Fruit fly (Drosophila melanogaster): ENCODE measurements around the gene CG8087.

The CG8087 gene

DNA sequence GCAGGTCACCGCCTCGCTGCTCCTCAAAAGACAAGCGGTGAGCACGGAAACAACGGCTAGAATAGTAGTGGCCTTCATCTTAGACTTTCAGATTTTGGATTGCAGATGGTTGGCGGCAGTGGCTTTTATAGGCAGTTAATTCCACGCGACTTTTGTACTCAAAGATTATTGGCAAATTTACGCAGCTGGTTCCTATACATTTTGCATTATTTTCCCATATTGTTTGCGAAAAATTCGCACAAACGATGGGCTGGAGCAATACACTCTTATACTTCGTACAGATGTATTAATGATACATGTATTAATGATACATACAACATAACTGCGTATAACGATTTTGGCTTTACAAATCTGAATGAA, at the start of gene CG8087:
Gene CG8087, minus strand, starts transcription at position 101 of the 360 bp plus-strand sequence.
- TF ChIP-seq CG6791 (GFP tag; IDR thresholded peaks at IDR 0.05; ENCODE audit: partially characterized antibody) = no peak
- TF ChIP-seq vvl (GFP tag; IDR thresholded peaks at IDR 0.05) = no peak
- TF ChIP-seq CG17361 (GFP tag; IDR thresholded peaks at IDR 0.05) = no peak
- TF ChIP-seq CG4404 (GFP tag; IDR thresholded peaks at IDR 0.05) = no peak
- no peak for TF ChIP-seq Mad (GFP tag; optimal IDR thresholded peaks at IDR 0.05)
- TF ChIP-seq yki (optimal IDR thresholded peaks at IDR 0.05) = no peak
- no peak for TF ChIP-seq CG15479 (GFP tag; optimal IDR thresholded peaks at IDR 0.05)
- no peak for TF ChIP-seq Spps (tag; optimal IDR thresholded peaks at IDR 0.05)
- no peak for TF ChIP-seq twi (tag; optimal IDR thresholded peaks at IDR 0.05)
- no peak for TF ChIP-seq bsh (GFP tag; optimal IDR thresholded peaks at IDR 0.05)
- no peak for TF ChIP-seq vnd (GFP tag; IDR thresholded peaks at IDR 0.05; ENCODE audit: partially characterized antibody)
- TF ChIP-seq dati (GFP tag; IDR thresholded peaks at IDR 0.05) = no peak
- no peak for TF ChIP-seq CG15514 (GFP tag; optimal IDR thresholded peaks at IDR 0.05)
- no peak for TF ChIP-seq sd (tag; optimal IDR thresholded peaks at IDR 0.05)
- TF ChIP-seq CG10565 (GFP tag; optimal IDR thresholded peaks at IDR 0.05) = no peak

- TF ChIP-seq CG13287 (GFP tag; IDR thresholded peaks at IDR 0.05; ENCODE audit: partially characterized antibody) (no peak), CG18262 (tag; optimal IDR thresholded peaks at IDR 0.05) (peak; percentile 88), CG9609 (GFP tag; optimal IDR thresholded peaks at IDR 0.05) (no peak), da (GFP tag; optimal IDR thresholded peaks at IDR 0.05) (no peak), CG11398 (GFP tag; optimal IDR thresholded peaks at IDR 0.05) (peak; percentile 38), dati (GFP tag; IDR thresholded peaks at IDR 0.05) (peak; percentile 43), CG34224 (GFP tag; IDR thresholded peaks at IDR 0.05; ENCODE audit: partially characterized antibody) (no peak), vvl (GFP tag; IDR thresholded peaks at IDR 0.05) (peak; percentile 81), B-H2 (GFP tag; optimal IDR thresholded peaks at IDR 0.05) (peak; percentile 10), CG8089 (GFP tag; optimal IDR thresholded peaks at IDR 0.05) (peak; percentile 56), ham (GFP tag; IDR thresholded peaks at IDR 0.05) (no peak), Elba2 (GFP tag; optimal IDR thresholded peaks at IDR 0.05) (no peak), gfzf (GFP tag; optimal IDR thresholded peaks at IDR 0.05) (no peak), CHES-1-like (GFP tag; optimal IDR thresholded peaks at IDR 0.05) (peak; percentile 3), zfh2 (GFP tag; optimal IDR thresholded peaks at IDR 0.05) (no peak), HLH3B (GFP tag; IDR thresholded peaks at IDR 0.05) (peak; percentile 54), kni (GFP tag; optimal IDR thresholded peaks at IDR 0.05) (peak; percentile 59), Dip2 (GFP tag; IDR thresholded peaks at IDR 0.05) (no peak), MESR4 (GFP tag; optimal IDR thresholded peaks at IDR 0.05) (no peak), so (GFP tag; IDR thresholded peaks at IDR 0.05) (peak; percentile 68; the same call in 2 of the 3 replicates), CG10274 (GFP tag; optimal IDR thresholded peaks at IDR 0.05) (no peak), row (GFP tag; IDR thresholded peaks at IDR 0.05) (peak; percentile 85), CG4854 (GFP tag; optimal IDR thresholded peaks at IDR 0.05) (no peak), stwl (tag; optimal IDR thresholded peaks at IDR 0.05) (no peak), crp (GFP tag; optimal IDR thresholded peaks at IDR 0.05) (peak in 1 of 2 experiments; percentile 22), NK7.1 (GFP tag; optimal IDR thresholded peaks at IDR 0.05) (peak; percentile 3), CG32767 (GFP tag; IDR thresholded peaks at IDR 0.05) (peak; percentile 81), CG16863 (GFP tag; optimal IDR thresholded peaks at IDR 0.05) (peak; percentile 7), prd (optimal IDR thresholded peaks at IDR 0.05) (no peak), prd (GFP tag; IDR thresholded peaks at IDR 0.05) (peak; percentile 78), mld (GFP tag; IDR thresholded peaks at IDR 0.05; ENCODE audit: partially characterized antibody) (no peak), Jarid2 (GFP tag; optimal IDR thresholded peaks at IDR 0.05) (peak; percentile 23), CG17612 (GFP tag; IDR thresholded peaks at IDR 0.05) (no peak; the same call in 1 of the 2 replicates), Chrac-16 (GFP tag; optimal IDR thresholded peaks at IDR 0.05) (peak; percentile 69), BtbVII (GFP tag; optimal IDR thresholded peaks at IDR 0.05) (peak; percentile 62), en (GFP tag; optimal IDR thresholded peaks at IDR 0.05) (no peak)
Observed at dm6 chr3R:14608892-14609692, 44.5 kb upstream of the CG8087 start, which contains the start of gene CG14853. CG14853 (plus strand) TSS chr3R:14609642.

Data from whole organism, embryonic.